Worm (Caenorhabditis elegans) whole organism, late embryonic: ENCODE data around the gene Y45F10D.16.

ENCODE experiments used
- K02D7.2 ChIP-seq: sonication (generic microtip); optimal IDR thresholded peaks from 2 replicates; lab custom pipeline; 2017; ENCODE audit warnings: mild to moderate bottlenecking, missing genetic modification characterization, missing compliant biosample characterization
- ahr-1 ChIP-seq: sonication (generic microtip); optimal IDR thresholded peaks from 2 replicates; lab custom pipeline; 2016; ENCODE audit warnings: missing genetic modification characterization, missing compliant biosample characterization
- ceh-18 ChIP-seq: sonication (generic microtip); optimal IDR thresholded peaks from 2 replicates; lab custom pipeline; 2016; ENCODE audit warnings: missing genetic modification characterization, missing compliant biosample characterization
- ceh-22 ChIP-seq: sonication (generic microtip); optimal IDR thresholded peaks from 2 replicates; lab custom pipeline; 2017; ENCODE audit warnings: missing biosample characterization, missing genetic modification characterization
- ceh-24 ChIP-seq: sonication (generic microtip); optimal IDR thresholded peaks from 2 replicates; lab custom pipeline; 2016; ENCODE audit warnings: mild to moderate bottlenecking, missing genetic modification characterization, missing compliant biosample characterization
- ceh-30 ChIP-seq: fragments of 150-350 bp; optimal IDR thresholded peaks from 2 replicates; lab custom pipeline; 2014; ENCODE audit warnings: missing biosample characterization, missing genetic modification characterization
- ceh-34 ChIP-seq: sonication (generic microtip); optimal IDR thresholded peaks from 2 replicates; lab custom pipeline; 2016; ENCODE audit warnings: mild to moderate bottlenecking, missing genetic modification characterization, missing compliant biosample characterization
- ceh-45 ChIP-seq: fragments of 200-800 bp; sonication (Bioruptor generic); IDR thresholded peaks from 2 replicates; pipeline ENCODE4 v1.3.6; 2022; ENCODE audit warnings: missing genetic modification reagents, missing genetic modification characterization, missing compliant biosample characterization
- dmd-4 ChIP-seq: sonication (generic microtip); optimal IDR thresholded peaks from 2 replicates; lab custom pipeline; 2016; ENCODE audit warnings: borderline replicate concordance, missing genetic modification characterization, missing compliant biosample characterization
- dve-1 ChIP-seq: sonication (generic microtip); optimal IDR thresholded peaks from 2 replicates; lab custom pipeline; 2017; ENCODE audit warnings: antibody characterized with exemption, mild to moderate bottlenecking, missing genetic modification characterization, missing compliant biosample characterization
- eyg-1 ChIP-seq: sonication (generic microtip); optimal IDR thresholded peaks from 2 replicates; lab custom pipeline; 2016; ENCODE audit warnings: missing genotype, missing genetic modification characterization, missing compliant biosample characterization
- fax-1 ChIP-seq: sonication (generic microtip); optimal IDR thresholded peaks from 2 replicates; lab custom pipeline; 2016; ENCODE audit warnings: missing genotype, missing genetic modification characterization, missing compliant biosample characterization
- fkh-6 ChIP-seq: sonication (generic microtip); optimal IDR thresholded peaks from 2 replicates; lab custom pipeline; 2016; ENCODE audit warnings: missing genetic modification characterization, missing compliant biosample characterization
- gmeb-2 ChIP-seq: sonication (generic microtip); optimal IDR thresholded peaks from 2 replicates; lab custom pipeline; 2016; ENCODE audit warnings: missing genetic modification characterization, inconsistent platforms, missing compliant biosample characterization
- hlh-13 ChIP-seq: fragments of 200-800 bp; sonication (Bioruptor generic); optimal IDR thresholded peaks from 2 replicates; lab custom pipeline; 2018; ENCODE audit warnings: mild to moderate bottlenecking, missing genetic modification characterization, missing compliant biosample characterization
- hlh-30 ChIP-seq: sonication (generic microtip); optimal IDR thresholded peaks from 2 replicates; lab custom pipeline; 2017; ENCODE audit warnings: antibody characterized with exemption, missing genetic modification characterization, missing compliant biosample characterization; ENCODE audit not compliant: insufficient read depth
- hlh-6 ChIP-seq: sonication (generic microtip); optimal IDR thresholded peaks from 2 replicates; lab custom pipeline; 2016; ENCODE audit warnings: missing genotype, missing genetic modification characterization, missing compliant biosample characterization
- hlh-8 ChIP-seq: sonication (generic microtip); optimal IDR thresholded peaks from 2 replicates; lab custom pipeline; 2016; ENCODE audit warnings: missing genotype, missing genetic modification characterization, missing compliant biosample characterization
- lim-6 ChIP-seq: sonication (generic microtip); optimal IDR thresholded peaks from 2 replicates; lab custom pipeline; 2016; ENCODE audit warnings: missing genetic modification characterization, missing compliant biosample characterization
- lin-11 ChIP-seq: fragments of 200-800 bp; sonication (Bioruptor generic); optimal IDR thresholded peaks from 2 replicates; lab custom pipeline; 2018; ENCODE audit warnings: mild to moderate bottlenecking, missing genetic modification characterization, missing compliant biosample characterization
- mec-3 ChIP-seq: sonication (generic microtip); optimal IDR thresholded peaks from 2 replicates; lab custom pipeline; 2016; ENCODE audit warnings: borderline replicate concordance, missing genetic modification characterization, missing compliant biosample characterization
- nfya-1 ChIP-seq: sonication (generic microtip); optimal IDR thresholded peaks from 2 replicates; lab custom pipeline; 2017; ENCODE audit warnings: missing genetic modification characterization, mild to moderate bottlenecking, missing compliant biosample characterization, antibody characterized with exemption, moderate library complexity
- odd-2 ChIP-seq: sonication (generic microtip); optimal IDR thresholded peaks from 2 replicates; lab custom pipeline; 2017; ENCODE audit warnings: antibody characterized with exemption, mild to moderate bottlenecking, missing genetic modification characterization, missing compliant biosample characterization
- pag-3 ChIP-seq: sonication (generic microtip); optimal IDR thresholded peaks from 2 replicates; lab custom pipeline; 2016; ENCODE audit warnings: missing compliant biosample characterization, missing genetic modification characterization, borderline replicate concordance
- pha-2 ChIP-seq: sonication (generic microtip); optimal IDR thresholded peaks from 2 replicates; lab custom pipeline; 2017; ENCODE audit warnings: mild to moderate bottlenecking, missing genetic modification characterization, missing compliant biosample characterization
- pros-1 ChIP-seq: fragments of 150-350 bp; optimal IDR thresholded peaks from 2 replicates; lab custom pipeline; 2014; ENCODE audit warnings: missing biosample characterization, missing genetic modification reagents, missing genetic modification characterization
- ref-2 ChIP-seq: sonication (generic microtip); optimal IDR thresholded peaks from 2 replicates; lab custom pipeline; 2016; ENCODE audit warnings: missing genetic modification characterization, missing compliant biosample characterization
- sdc-2 ChIP-seq: sonication (generic microtip); optimal IDR thresholded peaks from 2 replicates; lab custom pipeline; 2016; ENCODE audit warnings: missing genotype, missing genetic modification characterization, missing compliant biosample characterization
- sox-2 ChIP-seq: fragments of 200-800 bp; sonication (Bioruptor generic); IDR thresholded peaks from 2 replicates; pipeline ENCODE4 v1.3.6; 2022; ENCODE audit warnings: missing genetic modification reagents, missing genetic modification characterization, missing compliant biosample characterization
- sox-4 ChIP-seq: sonication (generic microtip); optimal IDR thresholded peaks from 2 replicates; lab custom pipeline; 2017; ENCODE audit warnings: mild to moderate bottlenecking, missing genetic modification characterization, inconsistent platforms, missing compliant biosample characterization
- tbx-2 ChIP-seq: sonication (generic microtip); optimal IDR thresholded peaks from 2 replicates; lab custom pipeline; 2016; ENCODE audit warnings: missing genetic modification characterization, missing compliant biosample characterization
- tbx-7 ChIP-seq: sonication (generic microtip); optimal IDR thresholded peaks from 2 replicates; lab custom pipeline; 2016; ENCODE audit warnings: missing genotype, missing genetic modification characterization, missing compliant biosample characterization
- unc-3 ChIP-seq, 2 experiments: fragments of 200-800 bp in 1 of 2; sonication (Bioruptor generic) in 1 of 2; sonication (generic microtip) in 1 of 2; conservative IDR thresholded peaks in 1 of 2; optimal IDR thresholded peaks in 1 of 2; 2 replicates each; pipeline versions ENCODE4 v1.3.6 to Lab custom; 2016 to 2022; ENCODE audit warnings: missing compliant biosample characterization in 2 of 2, missing genetic modification characterization in 2 of 2, missing genetic modification reagents in 1 of 2
- zip-5 ChIP-seq: sonication (generic microtip); optimal IDR thresholded peaks from 2 replicates; lab custom pipeline; 2016; ENCODE audit warnings: missing genetic modification characterization, missing compliant biosample characterization
- ztf-16 ChIP-seq: sonication (generic microtip); optimal IDR thresholded peaks from 2 replicates; lab custom pipeline; 2017; ENCODE audit warnings: missing genetic modification characterization, missing compliant biosample characterization

Y45F10D.16 gene

ce11 chrIV:13777480-13777879, 1.3 kb downstream of the Y45F10D.16 start, which contains the start of gene rpl-18 (continued):
- TF ChIP-seq pha-2 (tag; lab: Kevin White, UChicago): no peak
- no peak for TF ChIP-seq eyg-1 (tag; lab: Kevin White, UChicago)
- no peak for TF ChIP-seq fax-1
- no peak for TF ChIP-seq odd-2 (tag; lab: Kevin White, UChicago)
- TF ChIP-seq tbx-2 (tag; lab: Kevin White, UChicago): peak; percentile 16
- no peak for TF ChIP-seq ref-2
- TF ChIP-seq ceh-30 (tag; lab: Kevin White, UChicago): no peak
- no peak for TF ChIP-seq hlh-6
- TF ChIP-seq hlh-8: no peak
- peak; percentile 79 for TF ChIP-seq hlh-30 (tag; lab: Kevin White, UChicago)
- TF ChIP-seq ceh-18: no peak
- TF ChIP-seq dmd-4 (tag; lab: Kevin White, UChicago): no peak
- no peak for TF ChIP-seq ceh-34 (tag; lab: Kevin White, UChicago)
- TF ChIP-seq dve-1 (tag; lab: Kevin White, UChicago): no peak
- no peak for TF ChIP-seq pros-1 (tag; lab: Kevin White, UChicago)
- TF ChIP-seq hlh-13 (GFP tag; lab: Kevin White, UChicago): no peak
- TF ChIP-seq sox-4 (tag; lab: Kevin White, UChicago): no peak
- peak; percentile 80 for TF ChIP-seq nfya-1 (tag; lab: Kevin White, UChicago)
- TF ChIP-seq lim-6 (tag; lab: Kevin White, UChicago): no peak
- no peak for TF ChIP-seq unc-3 (GFP tag; conservative IDR thresholded peaks at IDR 0.05; lab: Robert Waterston, UW)
- TF ChIP-seq unc-3 (tag; optimal IDR thresholded peaks at IDR 0.05; lab: Kevin White, UChicago): no peak
- no peak for TF ChIP-seq ahr-1

ce11 chrIV:13778710-13779109, 2.5 kb downstream of the Y45F10D.16 start, which contains the start of gene gly-10:
Gene gly-10 (plus strand): TSS chrIV:13779096.
- TF ChIP-seq ref-2 (no peak), K02D7.2 (tag; lab: Kevin White, UChicago) (no peak), gmeb-2 (tag; lab: Kevin White, UChicago) (no peak), sdc-2 (tag; lab: Kevin White, UChicago) (no peak), hlh-8 (no peak), mec-3 (tag; lab: Kevin White, UChicago) (no peak)

- no peak for TF ChIP-seq ceh-45 (GFP tag; lab: Robert Waterston, UW)
- TF ChIP-seq eyg-1 (tag; lab: Kevin White, UChicago): no peak
- no peak for TF ChIP-seq pag-3 (tag; lab: Kevin White, UChicago)
- no peak for TF ChIP-seq tbx-7 (tag; lab: Kevin White, UChicago)
- TF ChIP-seq fkh-6 (tag; lab: Kevin White, UChicago): no peak
- TF ChIP-seq gmeb-2 (tag; lab: Kevin White, UChicago): no peak
- no peak for TF ChIP-seq ztf-16 (tag; lab: Kevin White, UChicago)
- no peak for TF ChIP-seq sox-2 (GFP tag; lab: Robert Waterston, UW)
- TF ChIP-seq ceh-30 (tag; lab: Kevin White, UChicago): no peak
- TF ChIP-seq ceh-24 (tag; lab: Kevin White, UChicago): no peak
- TF ChIP-seq ceh-34 (tag; lab: Kevin White, UChicago): no peak
- TF ChIP-seq ceh-22: no peak
- TF ChIP-seq lin-11 (tag; lab: Kevin White, UChicago): no peak
- no peak for TF ChIP-seq pha-2 (tag; lab: Kevin White, UChicago)
- TF ChIP-seq mec-3 (tag; lab: Kevin White, UChicago): no peak
- no peak for TF ChIP-seq zip-5 (tag; lab: Kevin White, UChicago)
Measured at ce11 chrIV:13782319-13782718, 6.1 kb downstream of the Y45F10D.16 start.
